Worm (Caenorhabditis elegans): Measurements from ENCODE around the gene srz-72.

The srz-72 gene

ce11 chrIV:16320410-16320809 is 21.5 kb downstream of the srz-72 start, which contains the start of gene K03D3.5:
Gene K03D3.5, minus strand, starts transcription at chrIV:16320510.
- no peak for TF ChIP-seq ham-2 (GFP tag; optimal IDR thresholded peaks at IDR 0.05)
- TF ChIP-seq nhr-76 (tag; optimal IDR thresholded peaks at IDR 0.05), result no peak
- no peak for TF ChIP-seq lin-32 (GFP tag; optimal IDR thresholded peaks at IDR 0.05)

ce11 chrIV:16320866-16321265 is 21.9 kb downstream of the srz-72 start, which contains the start of gene srz-61:
Gene srz-61, plus strand, starts transcription at chrIV:16321166.
- TF ChIP-seq elt-1 (tag; optimal IDR thresholded peaks at IDR 0.05; ENCODE audit: borderline replicate concordance, insufficient read depth) (no peak), mls-2 (tag; optimal IDR thresholded peaks at IDR 0.05) (no peak), ces-1 (GFP tag; optimal IDR thresholded peaks at IDR 0.05) (no peak), nhr-28 (tag; optimal IDR thresholded peaks at IDR 0.05) (no peak), zip-8 (tag; optimal IDR thresholded peaks at IDR 0.05) (no peak), sptf-1 (tag; optimal IDR thresholded peaks at IDR 0.05) (no peak), ztf-11 (tag; optimal IDR thresholded peaks at IDR 0.05) (no peak), cnd-1 (tag; optimal IDR thresholded peaks at IDR 0.05) (no peak)

ce11 chrIV:16323373-16323772 is 24.4 kb downstream of the srz-72 start, which contains the start of gene srz-104:
Gene srz-104, plus strand, starts transcription at chrIV:16323673.
- TF ChIP-seq bed-3 (GFP tag; optimal IDR thresholded peaks at IDR 0.05) (no peak), nhr-2 (tag; optimal IDR thresholded peaks at IDR 0.05) (no peak)

- TF ChIP-seq ceh-39 (tag; optimal IDR thresholded peaks at IDR 0.05) (no peak), ces-1 (GFP tag; optimal IDR thresholded peaks at IDR 0.05) (no peak), ceh-43 (GFP tag; optimal IDR thresholded peaks at IDR 0.05) (no peak), ceh-83 (GFP tag; optimal IDR thresholded peaks at IDR 0.05) (no peak), M03D4.4 (tag; optimal IDR thresholded peaks at IDR 0.05) (no peak), lin-32 (GFP tag; optimal IDR thresholded peaks at IDR 0.05) (no peak), sptf-1 (tag; optimal IDR thresholded peaks at IDR 0.05) (no peak)
Measured at ce11 chrIV:16324589-16324988, 25.6 kb downstream of the srz-72 start, which contains the start of gene srz-105. Gene srz-105, plus strand, starts transcription at chrIV:16324889.

- TF ChIP-seq M03D4.4 (tag; optimal IDR thresholded peaks at IDR 0.05), result no peak
- no peak for TF ChIP-seq ztf-11 (tag; optimal IDR thresholded peaks at IDR 0.05)
- TF ChIP-seq bed-3 (GFP tag; optimal IDR thresholded peaks at IDR 0.05), result no peak
- no peak for TF ChIP-seq ham-2 (GFP tag; optimal IDR thresholded peaks at IDR 0.05)
- no peak for TF ChIP-seq tbx-8 (GFP tag; optimal IDR thresholded peaks at IDR 0.05)
- no peak for TF ChIP-seq drap-1 (GFP tag; optimal IDR thresholded peaks at IDR 0.05)
- TF ChIP-seq lsy-2 (tag; optimal IDR thresholded peaks at IDR 0.05), result no peak
- TF ChIP-seq cnd-1 (tag; optimal IDR thresholded peaks at IDR 0.05), result no peak
- no peak for TF ChIP-seq unc-39 (tag; optimal IDR thresholded peaks at IDR 0.05)
- no peak for TF ChIP-seq pha-4 (tag; optimal IDR thresholded peaks at IDR 0.05)
- no peak for TF ChIP-seq nhr-12 (tag; optimal IDR thresholded peaks at IDR 0.05)
- no peak for TF ChIP-seq ceh-83 (GFP tag; optimal IDR thresholded peaks at IDR 0.05)
- TF ChIP-seq nhr-237 (tag; optimal IDR thresholded peaks at IDR 0.05), result no peak
- no peak for TF ChIP-seq lin-32 (GFP tag; optimal IDR thresholded peaks at IDR 0.05)
- no peak for TF ChIP-seq sptf-1 (tag; optimal IDR thresholded peaks at IDR 0.05)
Measured at ce11 chrIV:16328519-16328918, 29.6 kb downstream of the srz-72 start, which contains the start of gene K03D3.2. Gene K03D3.2, minus strand, starts transcription at chrIV:16328619.

- TF ChIP-seq nhr-28 (tag; optimal IDR thresholded peaks at IDR 0.05) (no peak), flh-1 (GFP tag; optimal IDR thresholded peaks at IDR 0.05) (no peak), unc-39 (tag; optimal IDR thresholded peaks at IDR 0.05) (no peak), nhr-2 (tag; optimal IDR thresholded peaks at IDR 0.05) (no peak), unc-120 (tag; optimal IDR thresholded peaks at IDR 0.05; ENCODE audit: poor library complexity, severe bottlenecking) (no peak), elt-1 (tag; optimal IDR thresholded peaks at IDR 0.05; ENCODE audit: borderline replicate concordance, insufficient read depth) (no peak), drap-1 (GFP tag; optimal IDR thresholded peaks at IDR 0.05) (no peak), pha-4 (tag; optimal IDR thresholded peaks at IDR 0.05) (no peak), mab-5 (tag; optimal IDR thresholded peaks at IDR 0.05) (no peak)
Measured at ce11 chrIV:16329159-16329558, 30.2 kb downstream of the srz-72 start, which contains the start of gene srz-74. Gene srz-74, plus strand, starts transcription at chrIV:16329459.

- TF ChIP-seq pha-4 (tag; optimal IDR thresholded peaks at IDR 0.05) (no peak), lin-32 (GFP tag; optimal IDR thresholded peaks at IDR 0.05) (no peak), snpc-4 (tag; optimal IDR thresholded peaks at IDR 0.05) (no peak), ham-2 (GFP tag; optimal IDR thresholded peaks at IDR 0.05) (no peak)
Measured at ce11 chrIV:16330508-16330907, 31.6 kb downstream of the srz-72 start.
